Fruit fly (Drosophila melanogaster): ENCODE measurements around the gene CG34174.

DNA sequence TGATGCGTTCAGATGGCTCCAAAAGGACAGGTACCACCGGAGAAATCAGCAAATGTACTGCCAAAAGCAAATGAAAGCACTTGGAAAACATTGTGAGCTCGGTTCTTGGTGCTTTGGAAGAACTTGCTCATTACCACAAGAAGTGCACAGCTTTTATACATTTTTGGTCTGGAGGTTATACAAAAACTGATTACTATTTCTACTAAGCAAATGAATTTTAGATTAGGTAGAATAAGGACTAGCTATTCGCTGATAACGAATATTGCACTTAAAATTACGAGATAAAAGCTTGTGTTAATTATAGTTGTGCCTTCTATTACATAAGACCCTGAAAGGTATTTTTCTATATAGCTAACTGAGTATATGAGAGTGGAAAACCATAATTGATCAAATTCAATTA, 40.9 kb downstream of the CG34174 start, which contains the start of gene Send1:
- TF ChIP-seq Sin3A (optimal IDR thresholded peaks at IDR 0.05) (no peak), insv (optimal IDR thresholded peaks at IDR 0.05) (no peak), psq (optimal IDR thresholded peaks at IDR 0.05) (no peak), Myc (optimal IDR thresholded peaks at IDR 0.05) (no peak), ttk (optimal IDR thresholded peaks at IDR 0.05) (no peak), h (optimal IDR thresholded peaks at IDR 0.05) (no peak)
